Worm (Caenorhabditis elegans) whole organism, L1 larva: ENCODE results near the gene spat-2.

Experiments
- ces-1 ChIP-seq: fragments of 150-350 bp; optimal IDR thresholded peaks from 2 replicates; lab custom pipeline; 2014; ENCODE audit warnings: missing biosample characterization, missing genetic modification reagents, missing genetic modification characterization
- fos-1 ChIP-seq: fragments of 150-350 bp; optimal IDR thresholded peaks from 2 replicates; lab custom pipeline; 2014; ENCODE audit warnings: missing biosample characterization, missing genetic modification characterization
- isw-1 ChIP-seq: fragments of 200-800 bp; sonication (Bioruptor generic); IDR thresholded peaks from 2 replicates; pipeline ENCODE4 v1.3.6; 2022; ENCODE audit warnings: missing genetic modification characterization, missing compliant biosample characterization
- lin-13 ChIP-seq: fragments of 150-350 bp; optimal IDR thresholded peaks from 2 replicates; lab custom pipeline; 2014; ENCODE audit warnings: missing biosample characterization, missing genetic modification reagents, missing genetic modification characterization
- lin-35 ChIP-seq, 2 experiments: fragments of 150-350 bp; optimal IDR thresholded peaks; 2 replicates each; lab custom pipeline; 2014; ENCODE audit warnings: missing biosample characterization in 2 of 2, missing genetic modification characterization in 2 of 2, missing genetic modification reagents in 2 of 2
- lin-39 ChIP-seq: fragments of 150-350 bp; optimal IDR thresholded peaks from 2 replicates; lab custom pipeline; 2014; ENCODE audit warnings: missing biosample characterization, missing genetic modification reagents, missing genetic modification characterization
- nhr-11 ChIP-seq: fragments of 150-350 bp; optimal IDR thresholded peaks from 2 replicates; lab custom pipeline; 2014; ENCODE audit warnings: missing biosample characterization, missing genetic modification characterization
- nhr-76 ChIP-seq: sonication (generic microtip); optimal IDR thresholded peaks from 2 replicates; lab custom pipeline; 2017; ENCODE audit warnings: missing biosample characterization, missing genetic modification characterization
- pqm-1 ChIP-seq: sonication (generic microtip); optimal IDR thresholded peaks from 3 replicates; lab custom pipeline; 2017; ENCODE audit warnings: missing biosample characterization, missing genetic modification characterization
- unc-86 ChIP-seq: sonication (generic microtip); optimal IDR thresholded peaks from 2 replicates; lab custom pipeline; 2016; ENCODE audit warnings: missing genetic modification characterization, missing compliant biosample characterization
- vab-15 ChIP-seq: sonication (generic microtip); optimal IDR thresholded peaks from 2 replicates; lab custom pipeline; 2017; ENCODE audit warnings: missing genotype, mild to moderate bottlenecking, missing genetic modification characterization, missing compliant biosample characterization

ce11 chrIII:11090112-11090648, 53.4 kb downstream of the spat-2 start:
- no peak for TF ChIP-seq nhr-11 (tag; lab: Kevin White, UChicago)
- no peak for TF ChIP-seq nhr-76 (tag; lab: Kevin White, UChicago)
- no peak for TF ChIP-seq pqm-1 (tag; lab: Kevin White, UChicago)
- peak; percentile 50 for TF ChIP-seq lin-39
- peak; percentile 51 for TF ChIP-seq lin-13 (GFP tag; lab: Kevin White, UChicago)
- TF ChIP-seq fos-1 = peak; percentile 5
- no peak for TF ChIP-seq isw-1
- TF ChIP-seq ces-1 (GFP tag; lab: Kevin White, UChicago) = no peak
- TF ChIP-seq unc-86 (tag; lab: Kevin White, UChicago) = no peak
- no peak for TF ChIP-seq vab-15 (tag; lab: Kevin White, UChicago)
- TF ChIP-seq lin-35 (GFP tag; optimal IDR thresholded peaks at IDR 0.05; lab: Kevin White, UChicago) = peak in 1 of 2 experiments; percentile 34
